Worm (Caenorhabditis elegans) whole organism, L4 larva: ENCODE measurements around the gene Y53C12A.10.

ENCODE experiments used
- R02D3.7 ChIP-seq: fragments of 150-350 bp; sonication (generic microtip); optimal IDR thresholded peaks from 3 replicates; lab custom pipeline; 2014; ENCODE audit warnings: missing biosample characterization, missing genetic modification characterization
- ceh-20 ChIP-seq: fragments of 200-800 bp; sonication (Bioruptor generic); IDR thresholded peaks from 2 replicates; pipeline ENCODE4 v1.3.6; 2022; ENCODE audit warnings: missing genetic modification reagents, missing genetic modification characterization, missing compliant biosample characterization
- ceh-82 ChIP-seq: sonication (generic microtip); optimal IDR thresholded peaks from 2 replicates; lab custom pipeline; 2017; ENCODE audit warnings: missing biosample characterization, missing genetic modification characterization
- egl-27 ChIP-seq: sonication (generic microtip); optimal IDR thresholded peaks from 3 replicates; lab custom pipeline; 2017; ENCODE audit warnings: missing biosample characterization, missing genetic modification reagents, missing genetic modification characterization
- nhr-237 ChIP-seq: sonication (generic microtip); optimal IDR thresholded peaks from 2 replicates; lab custom pipeline; 2017; ENCODE audit warnings: missing biosample characterization, missing genetic modification characterization
- pha-4 ChIP-seq, 2 experiments: fragments of 150-350 bp in 1 of 2; fragments of 200-800 bp in 1 of 2; sonication (Bioruptor generic) in 1 of 2; IDR thresholded peaks in 1 of 2; optimal IDR thresholded peaks in 1 of 2; 2 replicates each; pipeline versions ENCODE4 v1.3.6 to Lab custom; 2014 to 2022; ENCODE audit warnings: missing genetic modification characterization in 2 of 2, missing genetic modification reagents in 2 of 2, missing biosample characterization in 1 of 2, missing compliant biosample characterization in 1 of 2
- snpc-4 ChIP-seq: fragments of 150-350 bp; optimal IDR thresholded peaks from 2 replicates; lab custom pipeline; 2014; ENCODE audit warnings: missing biosample characterization, missing genetic modification characterization
- ztf-11 ChIP-seq: fragments of 150-350 bp; optimal IDR thresholded peaks from 2 replicates; lab custom pipeline; 2014; ENCODE audit warnings: missing biosample characterization, missing genetic modification characterization

ce11 chrII:9729196-9729595 lies 24.6 kb upstream of the Y53C12A.10 start:
- no peak for TF ChIP-seq snpc-4
- no peak for TF ChIP-seq ceh-20 (GFP tag; lab: Robert Waterston, UW)
- no peak for TF ChIP-seq R02D3.7 (tag; lab: Kevin White, UChicago)
- TF ChIP-seq pha-4 (GFP tag; IDR thresholded peaks at IDR 0.05; lab: Robert Waterston, UW) = no peak
- TF ChIP-seq pha-4 (tag; optimal IDR thresholded peaks at IDR 0.05; lab: Kevin White, UChicago) = no peak
- no peak for TF ChIP-seq ztf-11 (tag; lab: Kevin White, UChicago)
- TF ChIP-seq ceh-82 (tag; lab: Kevin White, UChicago) = no peak
- TF ChIP-seq egl-27 (tag; lab: Kevin White, UChicago) = no peak
- no peak for TF ChIP-seq nhr-237 (tag; lab: Kevin White, UChicago)
